Worm (Caenorhabditis elegans): Measurements from ENCODE around the gene nspb-8.

DNA sequence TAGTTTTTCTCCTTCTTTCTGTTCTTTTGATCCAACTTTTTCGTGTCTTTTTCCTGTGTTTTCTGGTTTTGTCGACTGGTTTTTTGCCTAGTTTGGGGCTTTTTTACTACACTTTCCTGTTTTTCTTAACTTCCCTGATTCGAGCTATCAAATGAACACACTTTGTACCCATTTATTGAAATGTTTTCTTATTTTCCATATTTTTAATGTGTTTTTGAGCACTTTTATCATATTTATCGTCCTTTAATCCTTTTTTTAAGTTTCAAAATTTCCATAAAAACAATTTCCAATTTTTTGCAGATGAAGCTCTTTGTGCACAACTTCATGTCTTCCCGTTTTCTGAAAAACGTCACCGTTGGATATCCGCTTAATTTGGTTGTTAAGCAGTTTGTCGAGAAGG, 46.4 kb downstream of the nspb-8 start, which contains the start of gene C04H5.1:
- TF ChIP-seq pqm-1 (tag; optimal IDR thresholded peaks at IDR 0.05) = no peak
- no peak for TF ChIP-seq snpc-4 (tag; optimal IDR thresholded peaks at IDR 0.05)
- no peak for TF ChIP-seq fkh-10 (GFP tag; optimal IDR thresholded peaks at IDR 0.05)
- no peak for TF ChIP-seq hmg-1.1 (GFP tag; IDR thresholded peaks at IDR 0.05)
- TF ChIP-seq lin-13 (GFP tag; optimal IDR thresholded peaks at IDR 0.05) = no peak
- no peak for TF ChIP-seq nhr-6 (tag; optimal IDR thresholded peaks at IDR 0.05)
- no peak for TF ChIP-seq ceh-28 (tag; optimal IDR thresholded peaks at IDR 0.05)
- no peak for TF ChIP-seq unc-62 (GFP tag; optimal IDR thresholded peaks at IDR 0.05 in 1 of 2)
- no peak for TF ChIP-seq unc-62 (tag; optimal IDR thresholded peaks at IDR 0.05)

Data from whole organism, L4 larva.